Fruit fly (Drosophila melanogaster) whole organism, embryonic: ENCODE data around the gene ssp.

ENCODE experiments used
- ATbp ChIP-seq: fragments of 200-800 bp; sonication (Bioruptor generic); optimal IDR thresholded peaks from 2 replicates; lab custom pipeline; 2017; ENCODE audit warnings: missing biosample characterization, mild to moderate bottlenecking, missing genetic modification characterization, missing genetic modification reagents
- Atf-2 ChIP-seq: fragments of 200-800 bp; sonication (Bioruptor generic); optimal IDR thresholded peaks from 2 replicates; lab custom pipeline; 2016; ENCODE audit warnings: missing biosample characterization, missing genetic modification characterization
- BtbVII ChIP-seq: fragments of 200-800 bp; sonication (Bioruptor generic); optimal IDR thresholded peaks from 3 replicates; lab custom pipeline; 2017; ENCODE audit warnings: missing biosample characterization, mild to moderate bottlenecking, missing genetic modification characterization
- CG10209 ChIP-seq: fragments of 200-800 bp; sonication (Bioruptor generic); optimal IDR thresholded peaks from 3 replicates; lab custom pipeline; 2017; ENCODE audit warnings: missing biosample characterization, mild to moderate bottlenecking, missing genetic modification characterization, missing genetic modification reagents
- CG10543 ChIP-seq: fragments of 200-800 bp; sonication (Bioruptor generic); optimal IDR thresholded peaks from 3 replicates; lab custom pipeline; 2017; ENCODE audit warnings: missing biosample characterization, mild to moderate bottlenecking, missing genetic modification characterization, moderate library complexity
- CG12104 ChIP-seq: fragments of 200-800 bp; sonication (Bioruptor generic); optimal IDR thresholded peaks from 3 replicates; lab custom pipeline; 2016; ENCODE audit warnings: missing biosample characterization, missing genetic modification characterization
- CG12391 ChIP-seq: fragments of 200-800 bp; sonication (Bioruptor generic); optimal IDR thresholded peaks from 3 replicates; lab custom pipeline; 2018; ENCODE audit warnings: missing biosample characterization, mild to moderate bottlenecking, missing genetic modification characterization, moderate library complexity
- CG13424 ChIP-seq: fragments of 200-800 bp; sonication (Bioruptor generic); optimal IDR thresholded peaks from 2 replicates; lab custom pipeline; 2019; ENCODE audit warnings: missing biosample characterization, mild to moderate bottlenecking, missing genetic modification characterization, moderate library complexity
- CG15269 ChIP-seq: fragments of 200-800 bp; sonication (Bioruptor generic); optimal IDR thresholded peaks from 2 replicates; lab custom pipeline; 2018; ENCODE audit warnings: missing biosample characterization, mild to moderate bottlenecking, missing genetic modification characterization, moderate library complexity
- CG15479 ChIP-seq: fragments of 200-800 bp; sonication (Bioruptor generic); optimal IDR thresholded peaks from 3 replicates; lab custom pipeline; 2019; ENCODE audit warnings: missing biosample characterization, mild to moderate bottlenecking, missing genetic modification characterization, moderate library complexity
- CG15601 ChIP-seq: fragments of 200-800 bp; sonication (Bioruptor generic); optimal IDR thresholded peaks from 3 replicates; lab custom pipeline; 2019; ENCODE audit warnings: missing biosample characterization, mild to moderate bottlenecking, missing genetic modification characterization, moderate library complexity
- CG15696 ChIP-seq: fragments of 200-800 bp; sonication (Bioruptor generic); optimal IDR thresholded peaks from 2 replicates; lab custom pipeline; 2019; ENCODE audit warnings: missing biosample characterization, mild to moderate bottlenecking, missing genetic modification characterization, moderate library complexity
- CG1832 ChIP-seq: fragments of 200-800 bp; sonication (Bioruptor generic); optimal IDR thresholded peaks from 2 replicates; lab custom pipeline; 2017; ENCODE audit warnings: missing biosample characterization, mild to moderate bottlenecking, missing genetic modification characterization, inconsistent platforms
- CG2678 ChIP-seq: fragments of 200-800 bp; sonication (Bioruptor generic); optimal IDR thresholded peaks from 3 replicates; lab custom pipeline; 2019; ENCODE audit warnings: missing biosample characterization, mild to moderate bottlenecking, missing genetic modification characterization, moderate library complexity
- CG6254 ChIP-seq: fragments of 200-800 bp; sonication (Bioruptor generic); optimal IDR thresholded peaks from 3 replicates; lab custom pipeline; 2017; ENCODE audit warnings: mild to moderate bottlenecking, missing biosample characterization, missing genetic modification reagents, missing genetic modification characterization
- CG6689 ChIP-seq: fragments of 200-800 bp; sonication (Bioruptor generic); IDR thresholded peaks from 2 replicates; pipeline ENCODE4 v1.3.6; 2022; ENCODE audit warnings: missing biosample characterization, missing genetic modification characterization
- CG8281 ChIP-seq: fragments of 200-800 bp; sonication (Bioruptor generic); optimal IDR thresholded peaks from 2 replicates; lab custom pipeline; 2018; ENCODE audit warnings: missing biosample characterization, mild to moderate bottlenecking, missing genetic modification characterization, moderate library complexity
- CG8359 ChIP-seq: fragments of 200-800 bp; sonication (Bioruptor generic); optimal IDR thresholded peaks from 2 replicates; lab custom pipeline; 2017; ENCODE audit warnings: missing biosample characterization, mild to moderate bottlenecking, missing genetic modification characterization, borderline replicate concordance
- Dek ChIP-seq: fragments of 200-800 bp; sonication (Bioruptor generic); optimal IDR thresholded peaks from 3 replicates; lab custom pipeline; 2019; ENCODE audit warnings: missing biosample characterization, mild to moderate bottlenecking, missing genetic modification characterization, moderate library complexity
- Fer1 ChIP-seq: fragments of 200-800 bp; sonication (Bioruptor generic); optimal IDR thresholded peaks from 2 replicates; lab custom pipeline; 2017; ENCODE audit warnings: missing biosample characterization, mild to moderate bottlenecking, missing genetic modification characterization
- Hr51 ChIP-seq, 2 experiments: fragments of 200-800 bp; sonication (Bioruptor generic); optimal IDR thresholded peaks; 2 replicates in 1 of 2; 3 replicates in 1 of 2; lab custom pipeline; 2016 to 2018; ENCODE audit warnings: missing biosample characterization in 2 of 2, missing genetic modification characterization in 2 of 2, mild to moderate bottlenecking in 1 of 2, moderate library complexity in 1 of 2
- MBD-R2 ChIP-seq: fragments of 200-800 bp; sonication (Bioruptor generic); IDR thresholded peaks from 2 replicates; pipeline ENCODE4 v1.3.6; 2022; ENCODE audit warnings: missing biosample characterization, missing genetic modification characterization
- PHDP ChIP-seq: fragments of 200-800 bp; sonication (Bioruptor generic); optimal IDR thresholded peaks from 3 replicates; lab custom pipeline; 2018; ENCODE audit warnings: missing biosample characterization, mild to moderate bottlenecking, missing genetic modification characterization, moderate library complexity
- Pdp1 ChIP-seq, 2 experiments: fragments of 200-800 bp; sonication (Bioruptor generic); optimal IDR thresholded peaks; 3 replicates each; lab custom pipeline; 2016; ENCODE audit warnings: missing biosample characterization in 2 of 2, missing genetic modification characterization in 2 of 2, mild to moderate bottlenecking in 1 of 2, moderate library complexity in 1 of 2
- Rfx ChIP-seq: fragments of 200-800 bp; sonication (Bioruptor generic); IDR thresholded peaks from 2 replicates; pipeline ENCODE4 v1.3.6; 2022; ENCODE audit warnings: missing biosample characterization, missing genetic modification characterization
- Sox100B ChIP-seq: fragments of 200-800 bp; sonication (Bioruptor generic); optimal IDR thresholded peaks from 3 replicates; lab custom pipeline; 2018; ENCODE audit warnings: missing biosample characterization, mild to moderate bottlenecking, missing genetic modification characterization
- ap ChIP-seq: fragments of 200-800 bp; sonication (Bioruptor generic); IDR thresholded peaks from 2 replicates; pipeline ENCODE4 v1.3.6; 2022; ENCODE audit warnings: missing biosample characterization, missing genetic modification characterization
- bsh ChIP-seq, 2 experiments: fragments of 200-800 bp; sonication (Bioruptor generic); optimal IDR thresholded peaks; 2 replicates each; lab custom pipeline; 2017 to 2018; ENCODE audit warnings: mild to moderate bottlenecking in 2 of 2, missing biosample characterization in 2 of 2, missing genetic modification characterization in 2 of 2, moderate library complexity in 1 of 2
- chinmo ChIP-seq: fragments of 200-800 bp; sonication (Bioruptor generic); IDR thresholded peaks from 4 replicates; pipeline ENCODE4 v1.3.6; 2022; ENCODE audit warnings: missing biosample characterization, missing genetic modification characterization; ENCODE audit not compliant: partially characterized antibody
- ci ChIP-seq: fragments of 200-800 bp; sonication (Bioruptor generic); IDR thresholded peaks from 3 replicates; pipeline ENCODE4 v1.3.6; 2022; ENCODE audit warnings: missing biosample characterization, missing genetic modification characterization
- dm ChIP-seq: fragments of 200-800 bp; sonication (Bioruptor generic); optimal IDR thresholded peaks from 3 replicates; lab custom pipeline; 2016; ENCODE audit warnings: missing biosample characterization, missing genetic modification characterization
- dmrt11E ChIP-seq: fragments of 200-800 bp; sonication (Bioruptor generic); optimal IDR thresholded peaks from 3 replicates; lab custom pipeline; 2018; ENCODE audit warnings: missing biosample characterization, mild to moderate bottlenecking, missing genetic modification characterization, moderate library complexity
- eve ChIP-seq, 2 experiments: fragments of >200 bp; optimal IDR thresholded peaks; 2 replicates each; lab custom pipeline; 2017; ENCODE audit warnings: missing biosample characterization in 2 of 2, missing genetic modification characterization in 2 of 2
- grau ChIP-seq: fragments of 200-800 bp; optimal IDR thresholded peaks from 3 replicates; lab custom pipeline; 2019; ENCODE audit warnings: missing biosample characterization, mild to moderate bottlenecking, missing genetic modification characterization, moderate library complexity
- grn ChIP-seq: fragments of 200-800 bp; sonication (Bioruptor generic); optimal IDR thresholded peaks from 3 replicates; lab custom pipeline; 2017; ENCODE audit warnings: missing biosample characterization, missing genetic modification characterization
- lola ChIP-seq, 3 experiments: fragments of >200 bp in 2 of 3; fragments of 200-800 bp in 1 of 3; sonication (Bioruptor generic) in 1 of 3; optimal IDR thresholded peaks; 2 replicates each; lab custom pipeline; 2017 to 2019; ENCODE audit warnings: missing biosample characterization in 3 of 3, missing genetic modification characterization in 3 of 3, mild to moderate bottlenecking in 1 of 3, moderate library complexity in 1 of 3
- nom ChIP-seq: fragments of 200-800 bp; sonication (Bioruptor generic); optimal IDR thresholded peaks from 2 replicates; lab custom pipeline; 2017; ENCODE audit warnings: missing biosample characterization, missing genetic modification characterization, mild to moderate bottlenecking, moderate library complexity, missing genetic modification reagents
- prd ChIP-seq, 3 experiments: fragments of >200 bp in 2 of 3; fragments of 200-800 bp in 1 of 3; sonication (Bioruptor generic) in 1 of 3; optimal IDR thresholded peaks in 2 of 3; IDR thresholded peaks in 1 of 3; 2 replicates in 2 of 3; 3 replicates in 1 of 3; pipeline versions ENCODE4 v1.3.6 to Lab custom; 2017 to 2022; ENCODE audit warnings: missing biosample characterization in 1 of 3, missing genetic modification characterization in 1 of 3
- zfh1 ChIP-seq: fragments of 200-800 bp; sonication (Bioruptor generic); IDR thresholded peaks from 3 replicates; pipeline ENCODE4 v1.3.6; 2022; ENCODE audit warnings: missing biosample characterization, missing genetic modification characterization

ssp gene

dm6 chr3L:12078551-12079318, 39.3 kb upstream of the ssp start (continued):
- TF ChIP-seq Sox100B: peak; percentile 41
- TF ChIP-seq ATbp: peak; percentile 61
- peak; percentile 70 for TF ChIP-seq CG15601
- 0 out of 2 replicates have a peak, but pooled peaks have one; percentile 18 for TF ChIP-seq Rfx (GFP tag; lab: Robert Waterston, UW)
- TF ChIP-seq CG13424: peak; percentile 27
- TF ChIP-seq zfh1 (GFP tag; lab: Robert Waterston, UW): no peak
- TF ChIP-seq CG15479 (GFP tag; lab: Kevin White, UChicago): peak; percentile 14
- peak in 1 of 2 experiments; percentile 46 for TF ChIP-seq eve (GFP tag; optimal IDR thresholded peaks at IDR 0.05; lab: Kevin White, UChicago)
- no peak for TF ChIP-seq CG8359 (GFP tag; lab: Kevin White, UChicago)
- peak; percentile 43 for TF ChIP-seq BtbVII (GFP tag; lab: Kevin White, UChicago)
- TF ChIP-seq lola (GFP tag; optimal IDR thresholded peaks at IDR 0.05; lab: Kevin White, UChicago): peak in 1 of 3 experiments; percentile 5
- peak; percentile 13 for TF ChIP-seq PHDP (tag; lab: Kevin White, UChicago)
- TF ChIP-seq dm (GFP tag; lab: Kevin White, UChicago): no peak
- TF ChIP-seq CG12391 (tag; lab: Kevin White, UChicago): no peak
- 0 out of 4 replicates have a peak, but pooled peaks have one; percentile 10 for TF ChIP-seq chinmo (GFP tag; lab: Robert Waterston, UW)
- peak; percentile 41; the same call in 2 of the 3 replicates for TF ChIP-seq ci (GFP tag; lab: Robert Waterston, UW)
- peak; percentile 32 for TF ChIP-seq CG10209 (GFP tag; lab: Kevin White, UChicago)
- peak; percentile 50 for TF ChIP-seq CG2678 (tag; lab: Kevin White, UChicago)
- TF ChIP-seq Hr51 (GFP tag; optimal IDR thresholded peaks at IDR 0.05; lab: Kevin White, UChicago): peak in 1 of 2 experiments; percentile 22
- peak; percentile 23 for TF ChIP-seq nom (GFP tag; lab: Kevin White, UChicago)
- TF ChIP-seq grn (GFP tag; lab: Kevin White, UChicago): peak; percentile 39
- peak; percentile 41 for TF ChIP-seq CG15269 (tag; lab: Kevin White, UChicago)
- peak; percentile 65 for TF ChIP-seq CG8281 (tag; lab: Kevin White, UChicago)
- TF ChIP-seq MBD-R2: peak; percentile 14; the same call in 1 of the 2 replicates
- no peak for TF ChIP-seq grau (tag; lab: Kevin White, UChicago)
- no peak for TF ChIP-seq CG1832 (GFP tag; lab: Kevin White, UChicago)
- TF ChIP-seq Pdp1 (GFP tag; optimal IDR thresholded peaks at IDR 0.05; lab: Kevin White, UChicago): peak in 1 of 2 experiments; percentile 61
- peak; percentile 68 for TF ChIP-seq CG10543 (GFP tag; lab: Kevin White, UChicago)
- peak; percentile 50 for TF ChIP-seq CG15696 (tag; lab: Kevin White, UChicago)
- TF ChIP-seq Fer1 (GFP tag; lab: Kevin White, UChicago): peak; percentile 27
- TF ChIP-seq CG12104 (GFP tag; lab: Kevin White, UChicago): peak; percentile 2
- TF ChIP-seq CG6689 (GFP tag; lab: Robert Waterston, UW): no peak
- peak; percentile 38 for TF ChIP-seq dmrt11E (tag; lab: Kevin White, UChicago)
- TF ChIP-seq Dek: no peak
- TF ChIP-seq bsh (GFP tag; optimal IDR thresholded peaks at IDR 0.05; lab: Kevin White, UChicago): peak in 1 of 2 experiments; percentile 2
- no peak for TF ChIP-seq ap (GFP tag; lab: Robert Waterston, UW)
- no peak for TF ChIP-seq prd (optimal IDR thresholded peaks at IDR 0.05; lab: Kevin White, UChicago)
- 0 out of 3 replicates have a peak, but pooled peaks have one; percentile 24 for TF ChIP-seq prd (GFP tag; IDR thresholded peaks at IDR 0.05; lab: Robert Waterston, UW)
- peak; percentile 23 for TF ChIP-seq Atf-2
- peak; percentile 33 for TF ChIP-seq CG6254 (GFP tag; lab: Kevin White, UChicago)
- TF ChIP-seq, all 482 proteins: peak for 96
